Fruit fly (Drosophila melanogaster) S2 (cell line): ENCODE data around the gene CG17121.

Experiments used
- CG8478 ChIP-seq: fragments of >200 bp; optimal IDR thresholded peaks from 2 replicates; lab custom pipeline; 2018
- CTCF ChIP-seq, 2 experiments: fragments of >200 bp; optimal IDR thresholded peaks; 2 replicates each; lab custom pipeline; 2018

dm6 chr3R:23051639-23052125 is 3.7 kb upstream of the CG17121 start, which contains the start of gene Gr94a:
- TF ChIP-seq CTCF (optimal IDR thresholded peaks at IDR 0.05; lab: Kevin White, UChicago) (no peak), CG8478 (no peak)
